Worm (Caenorhabditis elegans): ENCODE data around the gene pas-2.
A peak's percentile ranks its signal among the peaks of the same experiment; 100 is the strongest.

DNA sequence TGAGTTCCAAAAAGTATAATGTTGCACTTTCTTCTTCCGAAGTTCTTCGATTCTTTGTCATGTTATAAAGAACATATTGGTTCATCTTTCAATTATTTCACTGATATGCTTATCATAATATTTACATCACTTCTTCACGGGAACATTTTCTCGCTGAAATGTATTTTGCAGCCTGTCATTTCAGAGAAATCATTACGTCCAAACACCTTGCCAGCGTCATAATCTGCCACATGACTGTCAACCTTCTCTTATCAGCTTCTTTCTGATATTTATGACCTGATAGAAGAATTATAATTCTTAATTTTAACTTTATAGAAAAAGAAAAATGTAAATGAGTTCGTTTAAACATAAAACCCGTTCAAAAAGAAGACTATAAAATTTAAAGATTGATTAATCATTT, 31.9 kb downstream of the pas-2 start:
- TF ChIP-seq lin-15B (tag; optimal IDR thresholded peaks at IDR 0.05) (no peak), nhr-10 (tag; optimal IDR thresholded peaks at IDR 0.05) (no peak), aly-2 (tag; optimal IDR thresholded peaks at IDR 0.05) (no peak), nhr-77 (tag; optimal IDR thresholded peaks at IDR 0.05) (peak; percentile 70), rbr-2 (tag; optimal IDR thresholded peaks at IDR 0.05) (no peak), ama-1 (optimal IDR thresholded peaks at IDR 0.05) (no peak), ztf-11 (tag; optimal IDR thresholded peaks at IDR 0.05) (no peak), mxl-2 (GFP tag; conservative IDR thresholded peaks at IDR 0.05) (no peak), snpc-4 (tag; optimal IDR thresholded peaks at IDR 0.05) (no peak), unc-130 (GFP tag; optimal IDR thresholded peaks at IDR 0.05) (no peak), fkh-10 (GFP tag; optimal IDR thresholded peaks at IDR 0.05) (no peak)

All from whole organism, L4 larva.